Worm (Caenorhabditis elegans) whole organism, midembryonic: ENCODE measurements around the gene EEED8.15.

Experiments
- T22C8.4 ChIP-seq: fragments of 200-800 bp; sonication (Bioruptor generic); IDR thresholded peaks from 2 replicates; pipeline ENCODE4 v1.3.6; 2022; ENCODE audit warnings: missing genetic modification characterization, missing compliant biosample characterization
- cog-1 ChIP-seq: sonication (generic microtip); optimal IDR thresholded peaks from 2 replicates; lab custom pipeline; 2016; ENCODE audit warnings: missing genetic modification characterization, missing compliant biosample characterization
- flt-1 ChIP-seq: fragments of 200-800 bp; sonication (Bioruptor generic); IDR thresholded peaks from 2 replicates; pipeline ENCODE4 v1.3.6; 2022; ENCODE audit warnings: missing genetic modification characterization, missing compliant biosample characterization
- klf-2 ChIP-seq: fragments of 200-800 bp; sonication (Bioruptor generic); conservative IDR thresholded peaks from 2 replicates; pipeline ENCODE4 v1.3.6; 2022; ENCODE audit warnings: missing genetic modification reagents, missing genetic modification characterization, missing compliant biosample characterization
- med-1 ChIP-seq: sonication (generic microtip); optimal IDR thresholded peaks from 2 replicates; lab custom pipeline; 2017; ENCODE audit warnings: missing genetic modification characterization, mild to moderate bottlenecking, missing compliant biosample characterization, antibody characterized with exemption, missing genetic modification reagents; ENCODE audit not compliant: insufficient read depth
- ref-1 ChIP-seq: fragments of 200-800 bp; sonication (Bioruptor generic); conservative IDR thresholded peaks from 2 replicates; pipeline ENCODE4 v1.3.6; 2022; ENCODE audit warnings: missing genetic modification reagents, missing genetic modification characterization, missing compliant biosample characterization
- tab-1 ChIP-seq: fragments of 200-800 bp; sonication (Bioruptor generic); IDR thresholded peaks from 2 replicates; pipeline ENCODE4 v1.3.6; 2022; ENCODE audit warnings: missing genetic modification characterization, missing compliant biosample characterization
- ztf-23 ChIP-seq: fragments of 200-800 bp; sonication (Bioruptor generic); IDR thresholded peaks from 2 replicates; pipeline ENCODE4 v1.3.6; 2022; ENCODE audit warnings: missing genetic modification reagents, missing genetic modification characterization, missing compliant biosample characterization
- ztf-29 ChIP-seq: fragments of 200-800 bp; sonication (Bioruptor generic); IDR thresholded peaks from 2 replicates; pipeline ENCODE4 v1.3.6; 2022; ENCODE audit warnings: missing genetic modification reagents, missing genetic modification characterization, missing compliant biosample characterization

Gene EEED8.15

ce11 chrII:5388786-5389421 lies 30.1 kb upstream of the EEED8.15 start, which contains the start of gene rsp-4:
Gene rsp-4, minus strand, starts transcription at chrII:5388836.
- TF ChIP-seq flt-1 (no peak), ztf-23 (no peak), T22C8.4 (GFP tag; lab: Robert Waterston, UW) (no peak), cog-1 (no peak), ref-1 (no peak), med-1 (GFP tag; lab: Kevin White, UChicago) (no peak), tab-1 (GFP tag; lab: Robert Waterston, UW) (no peak), ztf-29 (GFP tag; lab: Robert Waterston, UW) (no peak), klf-2 (GFP tag; lab: Robert Waterston, UW) (no peak)

ce11 chrII:5389831-5390323 lies 29.2 kb upstream of the EEED8.15 start, which contains the start of gene ndx-6:
Gene ndx-6, minus strand, starts transcription at chrII:5389881.
- no peak for TF ChIP-seq ref-1
- no peak for TF ChIP-seq med-1 (GFP tag; lab: Kevin White, UChicago)
- peak; percentile 83 for TF ChIP-seq flt-1
- TF ChIP-seq tab-1 (GFP tag; lab: Robert Waterston, UW): 0 out of 2 replicates have a peak, but pooled peaks have one; percentile 39
- TF ChIP-seq klf-2 (GFP tag; lab: Robert Waterston, UW): no peak
- TF ChIP-seq cog-1: peak; percentile 46
- TF ChIP-seq ztf-29 (GFP tag; lab: Robert Waterston, UW): no peak
- 0 out of 2 replicates have a peak, but pooled peaks have one; percentile 10 for TF ChIP-seq T22C8.4 (GFP tag; lab: Robert Waterston, UW)
- peak; percentile 73 for TF ChIP-seq ztf-23

DNA sequence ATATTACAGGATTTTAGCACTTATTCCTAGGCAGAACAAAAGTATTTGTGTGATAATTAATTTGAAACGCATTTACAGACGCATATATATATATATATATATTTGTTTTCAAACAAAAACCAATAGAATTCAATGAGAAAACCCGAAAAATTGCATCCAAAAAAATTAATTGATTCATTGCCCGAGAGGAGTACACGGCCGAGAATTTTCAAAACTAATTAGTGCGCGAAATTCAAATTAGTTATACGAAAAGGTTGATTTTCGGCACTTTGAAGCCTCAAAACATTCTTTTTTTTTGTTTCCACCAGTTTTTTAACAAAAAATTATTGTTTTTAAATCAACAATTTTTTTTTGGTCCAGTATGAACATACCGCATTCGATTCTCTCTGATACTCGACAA lies 27.6 kb upstream of the EEED8.15 start:
- TF ChIP-seq klf-2 (GFP tag; lab: Robert Waterston, UW): no peak

- TF ChIP-seq ztf-23: no peak
- no peak for TF ChIP-seq ztf-29 (GFP tag; lab: Robert Waterston, UW)
- no peak for TF ChIP-seq flt-1
- TF ChIP-seq cog-1: no peak
These were observed 25.9 kb upstream of the EEED8.15 start, which contains the start of gene brap-2 for ce11 chrII:5393090-5393489. Gene brap-2, minus strand, starts transcription at chrII:5393190.

ce11 chrII:5395594-5395993 lies 23.4 kb upstream of the EEED8.15 start, which contains the start of gene pink-1:
Gene pink-1, minus strand, starts transcription at chrII:5395694.
- TF ChIP-seq ztf-29 (GFP tag; lab: Robert Waterston, UW): no peak
- no peak for TF ChIP-seq ztf-23
- TF ChIP-seq flt-1: no peak
- TF ChIP-seq med-1 (GFP tag; lab: Kevin White, UChicago): no peak
- TF ChIP-seq tab-1 (GFP tag; lab: Robert Waterston, UW): no peak
- TF ChIP-seq ref-1: no peak
- TF ChIP-seq klf-2 (GFP tag; lab: Robert Waterston, UW): no peak
- no peak for TF ChIP-seq cog-1
- no peak for TF ChIP-seq T22C8.4 (GFP tag; lab: Robert Waterston, UW)

- TF ChIP-seq cog-1: no peak
- no peak for TF ChIP-seq ztf-23
- TF ChIP-seq ref-1: no peak
- TF ChIP-seq flt-1: no peak
- no peak for TF ChIP-seq klf-2 (GFP tag; lab: Robert Waterston, UW)
- TF ChIP-seq tab-1 (GFP tag; lab: Robert Waterston, UW): no peak
- TF ChIP-seq med-1 (GFP tag; lab: Kevin White, UChicago): no peak
- no peak for TF ChIP-seq T22C8.4 (GFP tag; lab: Robert Waterston, UW)
- no peak for TF ChIP-seq ztf-29 (GFP tag; lab: Robert Waterston, UW)
These were observed 20.2 kb upstream of the EEED8.15 start, which contains the start of gene fbxl-3 for ce11 chrII:5398779-5399178. Gene fbxl-3, minus strand, starts transcription at chrII:5398902.

- TF ChIP-seq klf-2 (GFP tag; lab: Robert Waterston, UW): no peak; the same call in 1 of the 2 replicates
- no peak for TF ChIP-seq ref-1
- TF ChIP-seq T22C8.4 (GFP tag; lab: Robert Waterston, UW): no peak
- peak; percentile 87 for TF ChIP-seq ztf-29 (GFP tag; lab: Robert Waterston, UW)
- peak; percentile 64 for TF ChIP-seq med-1 (GFP tag; lab: Kevin White, UChicago)
- 0 out of 2 replicates have a peak, but pooled peaks have one; percentile 58 for TF ChIP-seq tab-1 (GFP tag; lab: Robert Waterston, UW)
- peak; percentile 68; the same call in 1 of the 2 replicates for TF ChIP-seq ztf-23
- 0 out of 2 replicates have a peak, but pooled peaks have one; percentile 29 for TF ChIP-seq flt-1
- peak; percentile 8 for TF ChIP-seq cog-1
These were observed 19.8 kb upstream of the EEED8.15 start, which contains the start of gene mog-5 for ce11 chrII:5399201-5399600. Gene mog-5, plus strand, starts transcription at chrII:5399538.

DNA sequence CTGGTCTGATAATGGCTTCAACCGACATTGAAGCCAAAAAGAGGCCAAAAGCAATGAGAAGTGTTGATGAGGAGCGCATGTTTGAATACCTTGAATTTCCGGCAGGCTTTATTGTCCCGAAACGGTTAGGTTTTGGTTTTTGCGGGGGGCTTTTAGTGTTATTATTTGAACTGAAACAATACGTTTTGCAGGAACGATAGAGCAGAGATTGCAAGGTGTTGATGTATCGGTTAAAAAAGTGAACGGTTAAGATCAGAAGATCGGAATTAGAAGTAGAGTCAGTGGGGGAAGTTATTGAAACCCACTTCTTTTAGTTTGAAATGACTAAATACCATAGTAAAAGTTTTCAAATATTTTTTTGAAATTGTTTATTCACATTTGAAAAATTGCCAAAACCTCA lies 11.5 kb upstream of the EEED8.15 start, which contains the start of gene clec-141:
clec-141 (minus strand) TSS at position 101 of the 400 bp plus-strand sequence.
- TF ChIP-seq T22C8.4 (GFP tag; lab: Robert Waterston, UW) (no peak), ref-1 (no peak), cog-1 (no peak), klf-2 (GFP tag; lab: Robert Waterston, UW) (no peak), med-1 (GFP tag; lab: Kevin White, UChicago) (no peak), ztf-23 (no peak), ztf-29 (GFP tag; lab: Robert Waterston, UW) (no peak), tab-1 (GFP tag; lab: Robert Waterston, UW) (no peak), flt-1 (no peak)

- TF ChIP-seq ztf-23: no peak
- no peak for TF ChIP-seq cog-1
- TF ChIP-seq klf-2 (GFP tag; lab: Robert Waterston, UW): no peak
- no peak for TF ChIP-seq tab-1 (GFP tag; lab: Robert Waterston, UW)
- no peak for TF ChIP-seq ztf-29 (GFP tag; lab: Robert Waterston, UW)
- TF ChIP-seq flt-1: no peak
- TF ChIP-seq med-1 (GFP tag; lab: Kevin White, UChicago): no peak
- TF ChIP-seq ref-1: no peak
- no peak for TF ChIP-seq T22C8.4 (GFP tag; lab: Robert Waterston, UW)
These were observed 10.1 kb upstream of the EEED8.15 start, which contains the start of the genes EEED8.12 and EEED8.4 for ce11 chrII:5408924-5409323. Gene EEED8.12, minus strand, starts transcription at chrII:5409024. Gene EEED8.4, plus strand, starts transcription at chrII:5409319.
